Worm (Caenorhabditis elegans) whole organism, L3 larva: ENCODE measurements around the gene str-217.

ENCODE experiments used
- R02D3.7 ChIP-seq: fragments of 150-350 bp; optimal IDR thresholded peaks from 2 replicates; lab custom pipeline; 2014; ENCODE audit warnings: missing biosample characterization, missing genetic modification characterization
- ZK546.5 ChIP-seq: sonication (generic microtip); optimal IDR thresholded peaks from 2 replicates; lab custom pipeline; 2017; ENCODE audit warnings: missing biosample characterization, missing genetic modification characterization
- ceh-28 ChIP-seq: fragments of 150-350 bp; optimal IDR thresholded peaks from 2 replicates; lab custom pipeline; 2014; ENCODE audit warnings: missing biosample characterization, missing genetic modification reagents, missing genetic modification characterization
- ceh-82 ChIP-seq: fragments of 150-350 bp; optimal IDR thresholded peaks from 2 replicates; lab custom pipeline; 2014; ENCODE audit warnings: missing biosample characterization, missing genetic modification characterization
- ceh-9 ChIP-seq: sonication (generic microtip); optimal IDR thresholded peaks from 2 replicates; lab custom pipeline; 2018; ENCODE audit warnings: missing biosample characterization, missing genetic modification characterization
- daf-12 ChIP-seq: fragments of 150-350 bp; optimal IDR thresholded peaks from 2 replicates; lab custom pipeline; 2014; ENCODE audit warnings: missing biosample characterization, missing genetic modification reagents, missing genetic modification characterization
- egl-27 ChIP-seq: sonication (generic microtip); optimal IDR thresholded peaks from 4 replicates; lab custom pipeline; 2017; ENCODE audit warnings: missing biosample characterization, missing genetic modification reagents, missing genetic modification characterization
- egl-5 ChIP-seq: fragments of 150-350 bp; optimal IDR thresholded peaks from 2 replicates; lab custom pipeline; 2017; ENCODE audit warnings: missing biosample characterization, missing genetic modification reagents, missing genetic modification characterization, inconsistent platforms
- fkh-10 ChIP-seq: sonication (generic microtip); optimal IDR thresholded peaks from 2 replicates; lab custom pipeline; 2017; ENCODE audit warnings: missing biosample characterization, missing genetic modification reagents, missing genetic modification characterization
- fkh-2 ChIP-seq: fragments of 150-350 bp; optimal IDR thresholded peaks from 2 replicates; lab custom pipeline; 2014; ENCODE audit warnings: missing biosample characterization, missing genetic modification reagents, missing genetic modification characterization
- fos-1 ChIP-seq: fragments of 150-350 bp; optimal IDR thresholded peaks from 2 replicates; lab custom pipeline; 2014; ENCODE audit warnings: missing biosample characterization, missing genetic modification characterization
- hmg-11 ChIP-seq: sonication (generic microtip); optimal IDR thresholded peaks from 2 replicates; lab custom pipeline; 2016; ENCODE audit warnings: missing genetic modification characterization, missing compliant biosample characterization
- lin-39 ChIP-seq: fragments of 150-350 bp; optimal IDR thresholded peaks from 2 replicates; lab custom pipeline; 2018; ENCODE audit warnings: missing biosample characterization, missing genetic modification reagents, missing genetic modification characterization
- mdl-1 ChIP-seq: fragments of 150-350 bp; optimal IDR thresholded peaks from 2 replicates; lab custom pipeline; 2014; ENCODE audit warnings: missing biosample characterization, missing genetic modification characterization
- mml-1 ChIP-seq: fragments of 150-350 bp; sonication (generic microtip); optimal IDR thresholded peaks from 3 replicates; lab custom pipeline; 2014; ENCODE audit warnings: missing biosample characterization, missing genetic modification characterization
- nhr-11 ChIP-seq: fragments of 150-350 bp; optimal IDR thresholded peaks from 2 replicates; lab custom pipeline; 2014; ENCODE audit warnings: missing biosample characterization, missing genetic modification characterization
- nhr-23 ChIP-seq: fragments of 150-350 bp; optimal IDR thresholded peaks from 2 replicates; lab custom pipeline; 2014; ENCODE audit warnings: missing biosample characterization, missing genetic modification reagents, missing genetic modification characterization
- nhr-25 ChIP-seq: sonication (generic microtip); optimal IDR thresholded peaks from 2 replicates; lab custom pipeline; 2017; ENCODE audit warnings: missing biosample characterization, missing genetic modification characterization
- nhr-28 ChIP-seq: fragments of 150-350 bp; optimal IDR thresholded peaks from 2 replicates; lab custom pipeline; 2014; ENCODE audit warnings: missing biosample characterization, missing genetic modification characterization
- nhr-67 ChIP-seq: fragments of 150-350 bp; optimal IDR thresholded peaks from 2 replicates; lab custom pipeline; 2014; ENCODE audit warnings: missing biosample characterization, missing genetic modification characterization
- pha-4 ChIP-seq: fragments of 150-350 bp; optimal IDR thresholded peaks from 2 replicates; lab custom pipeline; 2014; ENCODE audit warnings: missing biosample characterization, missing genetic modification reagents, missing genetic modification characterization
- pqm-1 ChIP-seq: fragments of 150-350 bp; optimal IDR thresholded peaks from 2 replicates; lab custom pipeline; 2017; ENCODE audit warnings: missing biosample characterization, missing genetic modification characterization, inconsistent platforms
- sea-2 ChIP-seq: fragments of 150-350 bp; sonication (generic microtip); optimal IDR thresholded peaks from 4 replicates; lab custom pipeline; 2014; ENCODE audit warnings: missing biosample characterization, missing genetic modification reagents, missing genetic modification characterization
- snpc-4 ChIP-seq: fragments of 150-350 bp; optimal IDR thresholded peaks from 2 replicates; lab custom pipeline; 2014; ENCODE audit warnings: missing biosample characterization, missing genetic modification characterization
- tbx-2 ChIP-seq: sonication (generic microtip); optimal IDR thresholded peaks from 2 replicates; lab custom pipeline; 2016; ENCODE audit warnings: mild to moderate bottlenecking, missing genetic modification characterization, missing compliant biosample characterization
- unc-39 ChIP-seq: sonication (generic microtip); optimal IDR thresholded peaks from 4 replicates; lab custom pipeline; 2017; ENCODE audit warnings: missing biosample characterization, missing genetic modification characterization
- unc-62 ChIP-seq: fragments of 150-350 bp; sonication (generic microtip); optimal IDR thresholded peaks from 4 replicates; lab custom pipeline; 2014; ENCODE audit warnings: missing biosample characterization, missing genetic modification reagents, missing genetic modification characterization
- zag-1 ChIP-seq: fragments of 150-350 bp; optimal IDR thresholded peaks from 2 replicates; lab custom pipeline; 2014; ENCODE audit warnings: missing biosample characterization, missing genetic modification characterization
- ztf-11 ChIP-seq: fragments of 150-350 bp; optimal IDR thresholded peaks from 2 replicates; lab custom pipeline; 2014; ENCODE audit warnings: missing biosample characterization, missing genetic modification characterization
- ztf-4 ChIP-seq: fragments of 150-350 bp; optimal IDR thresholded peaks from 2 replicates; lab custom pipeline; 2014; ENCODE audit warnings: missing biosample characterization, missing genetic modification characterization

The str-217 gene

ce11 chrV:17000204-17000603, at the start of gene str-217:
str-217 (minus strand) TSS chrV:17000304.
- TF ChIP-seq zag-1 (tag; lab: Kevin White, UChicago) (no peak), snpc-4 (no peak), ztf-4 (tag; lab: Kevin White, UChicago) (no peak), mml-1 (tag; lab: Kevin White, UChicago) (no peak), ceh-9 (tag; lab: Kevin White, UChicago) (no peak), sea-2 (GFP tag; lab: Kevin White, UChicago) (no peak), nhr-11 (no peak), nhr-67 (tag; lab: Kevin White, UChicago) (no peak), nhr-28 (tag; lab: Kevin White, UChicago) (no peak), fkh-2 (tag; lab: Kevin White, UChicago) (no peak), daf-12 (no peak)

ce11 chrV:17044500-17044899, 44.4 kb upstream of the str-217 start, which contains the start of gene F28B1.2:
F28B1.2 (plus strand) TSS chrV:17044800.
- TF ChIP-seq ceh-82 (tag; lab: Kevin White, UChicago) (no peak), egl-27 (no peak), fos-1 (tag; lab: Kevin White, UChicago) (no peak), mdl-1 (tag; lab: Kevin White, UChicago) (no peak)
- TF ChIP-seq, all 47 proteins: peak for 0

ce11 chrV:17042263-17042662, 42.2 kb upstream of the str-217 start, which contains the start of gene hpo-33:
hpo-33 (plus strand) TSS chrV:17042563.
- TF ChIP-seq unc-62 (GFP tag; lab: Kevin White, UChicago) = no peak
- no peak for TF ChIP-seq hmg-11
- no peak for TF ChIP-seq lin-39 (tag; lab: Kevin White, UChicago)
- no peak for TF ChIP-seq fkh-10 (GFP tag; lab: Kevin White, UChicago)
- TF ChIP-seq pha-4 = no peak
- TF ChIP-seq daf-12 = no peak
- no peak for TF ChIP-seq nhr-25
- TF ChIP-seq fos-1 (tag; lab: Kevin White, UChicago) = no peak

DNA sequence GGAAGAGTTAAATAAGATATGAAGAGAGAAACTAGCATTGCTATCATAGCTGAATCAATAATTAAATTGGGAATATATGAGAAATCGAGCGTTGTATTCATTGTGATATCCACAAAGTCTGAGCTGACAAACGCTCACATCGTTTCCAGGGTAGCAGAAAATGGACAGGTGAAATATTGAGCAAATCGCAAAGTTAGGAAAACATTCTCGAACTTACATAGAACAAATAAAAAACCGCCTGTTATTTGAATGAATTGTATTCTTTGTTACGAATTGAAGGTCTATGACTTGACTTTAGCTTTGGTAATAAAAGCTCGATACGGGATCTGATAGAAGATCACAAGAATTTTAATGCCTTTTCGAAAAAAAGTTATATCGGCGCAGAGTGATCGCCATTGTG, 35.7 kb upstream of the str-217 start, which contains the start of gene srz-94:
srz-94 (minus strand) TSS at position 101 of the 400 bp plus-strand sequence.
- no peak for TF ChIP-seq nhr-67 (tag; lab: Kevin White, UChicago)
- no peak for TF ChIP-seq ztf-11 (tag; lab: Kevin White, UChicago)
- TF ChIP-seq pqm-1 (tag; lab: Kevin White, UChicago) = no peak
- no peak for TF ChIP-seq hmg-11
- no peak for TF ChIP-seq fkh-2 (tag; lab: Kevin White, UChicago)
- no peak for TF ChIP-seq pha-4
- TF ChIP-seq ztf-4 (tag; lab: Kevin White, UChicago) = no peak
- TF ChIP-seq nhr-23 (tag; lab: Kevin White, UChicago) = no peak
- no peak for TF ChIP-seq ceh-28 (tag; lab: Kevin White, UChicago)
- TF ChIP-seq unc-39 (tag; lab: Kevin White, UChicago) = no peak
- no peak for TF ChIP-seq unc-62 (GFP tag; lab: Kevin White, UChicago)
- TF ChIP-seq ceh-9 (tag; lab: Kevin White, UChicago) = no peak
- TF ChIP-seq tbx-2 (tag; lab: Kevin White, UChicago) = no peak
- TF ChIP-seq nhr-25 = no peak
- no peak for TF ChIP-seq daf-12

DNA sequence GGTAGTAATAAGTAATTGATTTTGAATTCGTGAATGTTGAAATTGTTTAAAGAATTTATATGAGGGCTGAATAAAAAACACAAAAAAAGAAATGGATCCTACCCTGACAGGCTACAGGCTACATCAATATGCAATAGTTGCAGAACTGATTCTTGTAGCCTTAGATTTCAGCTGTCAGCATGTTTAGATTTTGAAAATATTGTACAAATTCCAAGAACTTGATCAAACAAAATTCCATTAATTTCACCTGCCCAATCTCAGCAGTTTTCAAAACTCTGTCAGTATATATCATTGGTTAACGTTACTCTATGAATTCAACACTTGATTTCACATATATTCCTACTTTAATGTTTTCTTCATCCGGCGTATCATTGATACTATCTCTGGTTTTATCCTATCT, 30.3 kb upstream of the str-217 start:
- TF ChIP-seq nhr-11 (no peak), nhr-28 (tag; lab: Kevin White, UChicago) (no peak), lin-39 (tag; lab: Kevin White, UChicago) (no peak), ztf-4 (tag; lab: Kevin White, UChicago) (no peak), hmg-11 (no peak), R02D3.7 (tag; lab: Kevin White, UChicago) (no peak), ztf-11 (tag; lab: Kevin White, UChicago) (no peak), pha-4 (no peak), egl-5 (tag; lab: Kevin White, UChicago) (no peak)

ce11 chrV:17026289-17026688, 26.2 kb upstream of the str-217 start, which contains the start of gene F49H6.15:
F49H6.15 (minus strand) TSS chrV:17026389.
- TF ChIP-seq ZK546.5 (tag; lab: Kevin White, UChicago) (no peak), lin-39 (tag; lab: Kevin White, UChicago) (no peak)
